Worm (Caenorhabditis elegans) whole organism, L4/young adult: Measurements from ENCODE around the gene sth-1.

Experiments
- W03F9.2 ChIP-seq: fragments of 150-350 bp; optimal IDR thresholded peaks from 2 replicates; lab custom pipeline; 2014; ENCODE audit warnings: missing biosample characterization, missing genetic modification characterization
- dao-5 ChIP-seq: sonication (generic microtip); optimal IDR thresholded peaks from 2 replicates; lab custom pipeline; 2016; ENCODE audit warnings: missing genotype, missing genetic modification characterization, moderate library complexity, missing compliant biosample characterization
- him-1 ChIP-seq: sonication (generic microtip); optimal IDR thresholded peaks from 2 replicates; lab custom pipeline; 2016; ENCODE audit warnings: missing genotype, missing genetic modification reagents, missing genetic modification characterization, missing compliant biosample characterization

ce11 chrV:8010846-8011245 is 41.1 kb upstream of the sth-1 start, which contains the start of gene lmtr-2:
- TF ChIP-seq him-1 (tag; lab: Kevin White, UChicago): no peak
- no peak for TF ChIP-seq dao-5
- no peak for TF ChIP-seq W03F9.2
